Fruit fly (Drosophila melanogaster) whole organism, pupa: ENCODE measurements around the gene Sh.

Source experiments
- CG10348 ChIP-seq: fragments of 200-800 bp; sonication (Bioruptor generic); IDR thresholded peaks from 2 replicates; pipeline ENCODE4 v1.3.6; 2022; ENCODE audit warnings: missing biosample characterization, missing genetic modification characterization
- CG12605 ChIP-seq: fragments of 200-800 bp; sonication (Bioruptor generic); IDR thresholded peaks from 2 replicates; pipeline ENCODE4 v1.3.6; 2022; ENCODE audit warnings: missing biosample characterization, missing genetic modification characterization
- CG13204 ChIP-seq: fragments of 200-800 bp; sonication (Bioruptor generic); optimal IDR thresholded peaks from 2 replicates; lab custom pipeline; 2018; ENCODE audit warnings: missing biosample characterization, mild to moderate bottlenecking, missing genetic modification characterization, moderate library complexity
- CG15710 ChIP-seq: fragments of 200-800 bp; sonication (Bioruptor generic); optimal IDR thresholded peaks from 2 replicates; lab custom pipeline; 2018; ENCODE audit warnings: missing biosample characterization, mild to moderate bottlenecking, missing genetic modification characterization, moderate library complexity
- CG34367 ChIP-seq: fragments of 200-800 bp; sonication (Bioruptor generic); optimal IDR thresholded peaks from 2 replicates; lab custom pipeline; 2018; ENCODE audit warnings: missing biosample characterization, mild to moderate bottlenecking, missing genetic modification characterization
- CG4496 ChIP-seq: fragments of 200-800 bp; sonication (Bioruptor generic); IDR thresholded peaks from 3 replicates; pipeline ENCODE4 v1.3.6; 2022; ENCODE audit warnings: missing biosample characterization, missing genetic modification characterization
- CG8159 ChIP-seq: fragments of 200-800 bp; sonication (Bioruptor generic); optimal IDR thresholded peaks from 3 replicates; lab custom pipeline; 2018; ENCODE audit warnings: missing biosample characterization, mild to moderate bottlenecking, missing genetic modification characterization, moderate library complexity
- CG8301 ChIP-seq: fragments of 200-800 bp; sonication (Bioruptor generic); optimal IDR thresholded peaks from 2 replicates; lab custom pipeline; 2018; ENCODE audit warnings: missing biosample characterization, mild to moderate bottlenecking, missing genetic modification characterization
- CG9948 ChIP-seq: fragments of 200-800 bp; sonication (Bioruptor generic); optimal IDR thresholded peaks from 2 replicates; lab custom pipeline; 2018; ENCODE audit warnings: missing biosample characterization, mild to moderate bottlenecking, missing genetic modification characterization, moderate library complexity
- EcR ChIP-seq: fragments of 200-800 bp; sonication (Bioruptor generic); optimal IDR thresholded peaks from 3 replicates; lab custom pipeline; 2019; ENCODE audit warnings: missing biosample characterization, missing genetic modification characterization, mild to moderate bottlenecking, moderate library complexity, missing genetic modification reagents
- Ets98B ChIP-seq: fragments of 200-800 bp; sonication (Bioruptor generic); IDR thresholded peaks from 2 replicates; pipeline ENCODE4 v1.3.6; 2022; ENCODE audit warnings: missing biosample characterization, missing genetic modification characterization
- Pif1B ChIP-seq: fragments of 200-800 bp; sonication (Bioruptor generic); optimal IDR thresholded peaks from 3 replicates; lab custom pipeline; 2016; ENCODE audit warnings: missing biosample characterization, missing genetic modification characterization
- rn ChIP-seq: fragments of 200-800 bp; sonication (Bioruptor generic); IDR thresholded peaks from 2 replicates; pipeline ENCODE4 v1.3.6; 2022; ENCODE audit warnings: missing biosample characterization, missing genetic modification characterization

DNA sequence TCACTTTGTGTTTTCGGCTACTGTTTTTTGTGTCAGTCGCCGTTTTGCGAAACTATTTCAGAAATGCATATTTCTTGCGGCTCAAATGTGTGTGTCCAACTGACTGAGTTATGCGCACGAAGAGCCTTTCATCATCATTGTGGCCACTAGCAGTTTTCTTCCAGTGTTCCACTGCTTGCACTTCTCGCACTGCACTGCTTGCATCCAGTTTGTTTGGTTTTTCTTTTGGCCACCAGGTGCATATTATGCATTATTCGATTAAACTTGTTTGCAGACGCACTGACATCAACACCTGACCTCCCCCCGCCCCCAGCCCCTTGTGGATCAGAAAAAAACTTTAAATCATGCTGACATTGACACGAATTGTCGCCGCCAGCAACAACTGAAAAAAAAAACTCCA is 150.5 kb downstream of the Sh start:
- no peak for TF ChIP-seq CG10348 (GFP tag; lab: Robert Waterston, UW)
- TF ChIP-seq Ets98B, result no peak
- no peak for TF ChIP-seq Pif1B (GFP tag; lab: Kevin White, UChicago)
- no peak for TF ChIP-seq CG13204 (GFP tag; lab: Kevin White, UChicago)
- no peak for TF ChIP-seq EcR
- no peak for TF ChIP-seq CG8301 (tag; lab: Kevin White, UChicago)
- no peak for TF ChIP-seq CG15710
- TF ChIP-seq CG34367, result no peak
- no peak for TF ChIP-seq CG12605
- TF ChIP-seq CG8159 (tag; lab: Kevin White, UChicago), result no peak
- no peak for TF ChIP-seq rn (GFP tag; lab: Robert Waterston, UW)
- TF ChIP-seq CG9948, result no peak
- TF ChIP-seq CG4496 (GFP tag; lab: Robert Waterston, UW), result peak; percentile 42; the same call in 1 of the 3 replicates
